Worm (Caenorhabditis elegans) whole organism, L1 larva: ENCODE data around the gene Y54F10BM.20.

ENCODE experiments used
- C04F5.9 ChIP-seq: sonication (generic microtip); optimal IDR thresholded peaks from 2 replicates; lab custom pipeline; 2016; ENCODE audit warnings: missing genetic modification characterization, missing compliant biosample characterization
- C16A3.4 ChIP-seq: fragments of 150-350 bp; optimal IDR thresholded peaks from 2 replicates; lab custom pipeline; 2014; ENCODE audit warnings: missing biosample characterization, missing genetic modification characterization
- F16B12.6 ChIP-seq: fragments of 150-350 bp; optimal IDR thresholded peaks from 2 replicates; lab custom pipeline; 2014; ENCODE audit warnings: missing biosample characterization, missing genetic modification characterization
- Y116A8C.19 ChIP-seq: sonication (generic microtip); optimal IDR thresholded peaks from 2 replicates; lab custom pipeline; 2016; ENCODE audit warnings: missing compliant biosample characterization, missing genetic modification characterization, borderline replicate concordance
- aha-1 ChIP-seq: fragments of 150-350 bp; optimal IDR thresholded peaks from 2 replicates; lab custom pipeline; 2014; ENCODE audit warnings: missing biosample characterization, missing genetic modification characterization
- ceh-88 ChIP-seq: fragments of 200-800 bp; sonication (Bioruptor generic); IDR thresholded peaks from 2 replicates; pipeline ENCODE4 v1.3.6; 2022; ENCODE audit warnings: missing genetic modification characterization, missing compliant biosample characterization
- ceh-90 ChIP-seq: sonication (generic microtip); optimal IDR thresholded peaks from 2 replicates; lab custom pipeline; 2016; ENCODE audit warnings: missing genetic modification characterization, missing compliant biosample characterization
- dsc-1 ChIP-seq: sonication (generic microtip); optimal IDR thresholded peaks from 2 replicates; lab custom pipeline; 2016; ENCODE audit warnings: mild to moderate bottlenecking, missing genetic modification characterization, missing compliant biosample characterization
- egl-27 ChIP-seq, 2 experiments: fragments of 150-350 bp in 1 of 2; sonication (generic microtip); optimal IDR thresholded peaks; 3 replicates each; lab custom pipeline; 2017 to 2018; ENCODE audit warnings: missing biosample characterization in 2 of 2, missing genetic modification characterization in 2 of 2, missing genetic modification reagents in 2 of 2
- elt-2 ChIP-seq: sonication (generic microtip); optimal IDR thresholded peaks from 2 replicates; lab custom pipeline; 2016; ENCODE audit warnings: missing genetic modification characterization, mild to moderate bottlenecking, inconsistent platforms, missing compliant biosample characterization, missing genetic modification reagents
- elt-3 ChIP-seq, 6 experiments: fragments of 150-350 bp in 1 of 6; sonication (generic microtip); optimal IDR thresholded peaks; 2 replicates each; lab custom pipeline; 2017 to 2018; ENCODE audit warnings: missing biosample characterization in 6 of 6, missing genetic modification characterization in 6 of 6, inconsistent platforms in 1 of 6
- ets-5 ChIP-seq: fragments of 200-800 bp; sonication (Bioruptor generic); IDR thresholded peaks from 2 replicates; pipeline ENCODE4 v1.3.6; 2022; ENCODE audit warnings: missing genetic modification characterization, missing compliant biosample characterization
- fkh-4 ChIP-seq: sonication (generic microtip); optimal IDR thresholded peaks from 2 replicates; lab custom pipeline; 2016; ENCODE audit warnings: missing compliant biosample characterization, missing genetic modification characterization, borderline replicate concordance
- grh-1 ChIP-seq: fragments of 200-800 bp; sonication (Bioruptor generic); IDR thresholded peaks from 2 replicates; pipeline ENCODE4 v1.3.6; 2022; ENCODE audit warnings: missing genetic modification reagents, missing genetic modification characterization, missing compliant biosample characterization
- hlh-17 ChIP-seq: fragments of 200-800 bp; sonication (Bioruptor generic); optimal IDR thresholded peaks from 2 replicates; lab custom pipeline; 2018; ENCODE audit warnings: missing genetic modification characterization, mild to moderate bottlenecking, missing compliant biosample characterization, moderate library complexity, borderline replicate concordance
- hpl-2 ChIP-seq: fragments of 150-350 bp; optimal IDR thresholded peaks from 2 replicates; lab custom pipeline; 2014; ENCODE audit warnings: missing biosample characterization, missing genetic modification reagents, missing genetic modification characterization
- jun-1 ChIP-seq: fragments of 150-350 bp; optimal IDR thresholded peaks from 2 replicates; lab custom pipeline; 2014; ENCODE audit warnings: missing biosample characterization, missing genetic modification reagents, missing genetic modification characterization
- lin-14 ChIP-seq: fragments of 200-800 bp; sonication (Bioruptor generic); optimal IDR thresholded peaks from 2 replicates; lab custom pipeline; 2018; ENCODE audit warnings: mild to moderate bottlenecking, missing genetic modification characterization, moderate library complexity, missing compliant biosample characterization
- lin-35 ChIP-seq, 2 experiments: fragments of 150-350 bp; optimal IDR thresholded peaks; 2 replicates each; lab custom pipeline; 2014; ENCODE audit warnings: missing biosample characterization in 2 of 2, missing genetic modification characterization in 2 of 2, missing genetic modification reagents in 2 of 2
- lin-39 ChIP-seq: fragments of 150-350 bp; optimal IDR thresholded peaks from 2 replicates; lab custom pipeline; 2014; ENCODE audit warnings: missing biosample characterization, missing genetic modification reagents, missing genetic modification characterization
- lsy-2 ChIP-seq, 2 experiments: fragments of 150-350 bp; optimal IDR thresholded peaks; 2 replicates each; lab custom pipeline; 2014; ENCODE audit warnings: missing biosample characterization in 2 of 2, missing genetic modification characterization in 2 of 2
- mab-9 ChIP-seq: fragments of 200-800 bp; sonication (Bioruptor generic); IDR thresholded peaks from 2 replicates; pipeline ENCODE4 v1.3.6; 2022; ENCODE audit warnings: missing genetic modification reagents, missing genetic modification characterization, missing compliant biosample characterization
- mdl-1 ChIP-seq, 2 experiments: fragments of 150-350 bp; optimal IDR thresholded peaks; 2 replicates each; lab custom pipeline; 2014 to 2017; ENCODE audit warnings: missing biosample characterization in 2 of 2, missing genetic modification characterization in 2 of 2, inconsistent platforms in 1 of 2
- mef-2 ChIP-seq: fragments of 150-350 bp; optimal IDR thresholded peaks from 2 replicates; lab custom pipeline; 2014; ENCODE audit warnings: missing biosample characterization, missing genetic modification characterization
- mep-1 ChIP-seq: fragments of 150-350 bp; optimal IDR thresholded peaks from 2 replicates; lab custom pipeline; 2014; ENCODE audit warnings: missing biosample characterization, missing genetic modification characterization
- nhr-11 ChIP-seq: fragments of 150-350 bp; optimal IDR thresholded peaks from 2 replicates; lab custom pipeline; 2014; ENCODE audit warnings: missing biosample characterization, missing genetic modification characterization
- nhr-12 ChIP-seq: sonication (generic microtip); optimal IDR thresholded peaks from 2 replicates; lab custom pipeline; 2017; ENCODE audit warnings: missing biosample characterization, missing genetic modification characterization
- nhr-19 ChIP-seq: fragments of 200-800 bp; sonication (Bioruptor generic); conservative IDR thresholded peaks from 2 replicates; pipeline ENCODE4 v1.3.6; 2022; ENCODE audit warnings: missing genetic modification characterization, missing compliant biosample characterization
- nhr-20 ChIP-seq: sonication (generic microtip); optimal IDR thresholded peaks from 2 replicates; lab custom pipeline; 2016; ENCODE audit warnings: mild to moderate bottlenecking, missing genetic modification characterization, missing compliant biosample characterization
- nhr-237 ChIP-seq: fragments of 150-350 bp; optimal IDR thresholded peaks from 2 replicates; lab custom pipeline; 2014; ENCODE audit warnings: missing biosample characterization, missing genetic modification characterization
- nhr-47 ChIP-seq: sonication (generic microtip); optimal IDR thresholded peaks from 2 replicates; lab custom pipeline; 2016; ENCODE audit warnings: mild to moderate bottlenecking, missing genetic modification characterization, moderate library complexity, missing compliant biosample characterization
- nhr-71 ChIP-seq: sonication (generic microtip); optimal IDR thresholded peaks from 2 replicates; lab custom pipeline; 2016; ENCODE audit warnings: mild to moderate bottlenecking, missing genetic modification characterization, moderate library complexity, missing compliant biosample characterization
- nhr-77 ChIP-seq: fragments of 150-350 bp; optimal IDR thresholded peaks from 2 replicates; lab custom pipeline; 2014; ENCODE audit warnings: missing biosample characterization, missing genetic modification characterization
- nhr-84 ChIP-seq: sonication (generic microtip); optimal IDR thresholded peaks from 2 replicates; lab custom pipeline; 2017; ENCODE audit warnings: missing biosample characterization, missing genetic modification characterization
- nhr-85 ChIP-seq: sonication (generic microtip); peaks from one replicate; lab custom pipeline; 2016; ENCODE audit warnings: missing genetic modification characterization, inconsistent platforms, missing compliant biosample characterization
- pax-3 ChIP-seq: fragments of 200-800 bp; sonication (Bioruptor generic); optimal IDR thresholded peaks from 2 replicates; lab custom pipeline; 2018; ENCODE audit warnings: mild to moderate bottlenecking, missing genetic modification characterization, moderate library complexity, missing compliant biosample characterization
- skn-1 ChIP-seq: fragments of 150-350 bp; optimal IDR thresholded peaks from 2 replicates; lab custom pipeline; 2014; ENCODE audit warnings: missing biosample characterization, missing genetic modification characterization
- sptf-1 ChIP-seq: fragments of 150-350 bp; optimal IDR thresholded peaks from 2 replicates; lab custom pipeline; 2014; ENCODE audit warnings: missing biosample characterization, missing genetic modification characterization
- sup-37 ChIP-seq: fragments of 200-800 bp; sonication (Bioruptor generic); optimal IDR thresholded peaks from 2 replicates; lab custom pipeline; 2018; ENCODE audit warnings: mild to moderate bottlenecking, missing genetic modification characterization, missing compliant biosample characterization
- swsn-7 ChIP-seq: sonication (generic microtip); optimal IDR thresholded peaks from 2 replicates; lab custom pipeline; 2016; ENCODE audit warnings: missing genetic modification characterization, missing compliant biosample characterization
- tlp-1 ChIP-seq: fragments of 150-350 bp; optimal IDR thresholded peaks from 2 replicates; lab custom pipeline; 2014; ENCODE audit warnings: missing biosample characterization, missing genetic modification characterization
- unc-130 ChIP-seq: fragments of 150-350 bp; optimal IDR thresholded peaks from 2 replicates; lab custom pipeline; 2017; ENCODE audit warnings: missing biosample characterization, missing genetic modification characterization, inconsistent platforms
- unc-62 ChIP-seq: fragments of 150-350 bp; optimal IDR thresholded peaks from 2 replicates; lab custom pipeline; 2014; ENCODE audit warnings: missing biosample characterization, missing genetic modification reagents, missing genetic modification characterization
- vab-15 ChIP-seq: sonication (generic microtip); optimal IDR thresholded peaks from 2 replicates; lab custom pipeline; 2017; ENCODE audit warnings: missing genotype, mild to moderate bottlenecking, missing genetic modification characterization, missing compliant biosample characterization
- zag-1 ChIP-seq: fragments of 150-350 bp; optimal IDR thresholded peaks from 2 replicates; lab custom pipeline; 2014; ENCODE audit warnings: missing biosample characterization, missing genetic modification characterization
- zip-4 ChIP-seq: fragments of 200-800 bp; sonication (Bioruptor generic); optimal IDR thresholded peaks from 2 replicates; lab custom pipeline; 2018; ENCODE audit warnings: mild to moderate bottlenecking, missing genetic modification characterization, moderate library complexity, missing compliant biosample characterization
- ztf-4 ChIP-seq: fragments of 150-350 bp; optimal IDR thresholded peaks from 2 replicates; lab custom pipeline; 2014; ENCODE audit warnings: missing biosample characterization, missing genetic modification characterization

Y54F10BM.20 gene

ce11 chrIII:2304867-2305266 lies 3.2 kb upstream of the Y54F10BM.20 start, which contains the start of gene Y54F10BM.9 (continued):
- peak; percentile 12 for TF ChIP-seq nhr-20 (tag; lab: Kevin White, UChicago)
- peak; percentile 36 to 52 for TF ChIP-seq lsy-2 (tag; optimal IDR thresholded peaks at IDR 0.05; lab: Kevin White, UChicago)
- no peak for TF ChIP-seq mab-9 (GFP tag; lab: Robert Waterston, UW)
- TF ChIP-seq F16B12.6 (tag; lab: Kevin White, UChicago), result no peak
- no peak for TF ChIP-seq elt-2 (tag; lab: Kevin White, UChicago)
- TF ChIP-seq nhr-77, result no peak
- TF ChIP-seq swsn-7, result peak; percentile 24
- no peak for TF ChIP-seq jun-1 (tag; lab: Kevin White, UChicago)
- TF ChIP-seq unc-130, result no peak
- TF ChIP-seq ceh-90 (tag; lab: Kevin White, UChicago), result no peak
- no peak for TF ChIP-seq ceh-88 (GFP tag; lab: Robert Waterston, UW)
- no peak for TF ChIP-seq ets-5 (GFP tag; lab: Robert Waterston, UW)
- TF ChIP-seq fkh-4 (tag; lab: Kevin White, UChicago), result no peak
- TF ChIP-seq ztf-4 (tag; lab: Kevin White, UChicago), result no peak
- no peak for TF ChIP-seq nhr-237 (tag; lab: Kevin White, UChicago)
- TF ChIP-seq sptf-1 (tag; lab: Kevin White, UChicago), result no peak
- TF ChIP-seq elt-3 (tag; optimal IDR thresholded peaks at IDR 0.05; lab: Kevin White, UChicago), result no peak
- TF ChIP-seq pax-3 (tag; lab: Kevin White, UChicago), result no peak
- peak; percentile 23 for TF ChIP-seq dsc-1 (tag; lab: Kevin White, UChicago)
- TF ChIP-seq lin-35 (GFP tag; optimal IDR thresholded peaks at IDR 0.05; lab: Kevin White, UChicago), result peak; percentile 20 to 55
- TF ChIP-seq skn-1 (tag; lab: Kevin White, UChicago), result no peak
- no peak for TF ChIP-seq nhr-84 (tag; lab: Kevin White, UChicago)
- no peak for TF ChIP-seq nhr-85 (tag; lab: Kevin White, UChicago)
- no peak for TF ChIP-seq Y116A8C.19 (tag; lab: Kevin White, UChicago)
- TF ChIP-seq hpl-2 (GFP tag; lab: Kevin White, UChicago), result no peak
- no peak for TF ChIP-seq unc-62
- TF ChIP-seq tlp-1 (tag; lab: Kevin White, UChicago), result no peak
- no peak for TF ChIP-seq vab-15 (tag; lab: Kevin White, UChicago)
- no peak for TF ChIP-seq grh-1
- TF ChIP-seq sup-37 (GFP tag; lab: Kevin White, UChicago), result no peak
- no peak for TF ChIP-seq C16A3.4 (tag; lab: Kevin White, UChicago)
- TF ChIP-seq zip-4 (GFP tag; lab: Kevin White, UChicago), result no peak
- no peak for TF ChIP-seq nhr-12 (tag; lab: Kevin White, UChicago)
- TF ChIP-seq mep-1 (tag; lab: Kevin White, UChicago), result no peak
- TF ChIP-seq aha-1, result no peak
- TF ChIP-seq zag-1 (tag; lab: Kevin White, UChicago), result no peak
- TF ChIP-seq hlh-17 (GFP tag; lab: Kevin White, UChicago), result no peak
- no peak for TF ChIP-seq nhr-47 (tag; lab: Kevin White, UChicago)
- no peak for TF ChIP-seq mdl-1 (tag; optimal IDR thresholded peaks at IDR 0.05; lab: Kevin White, UChicago)
- TF ChIP-seq mef-2 (tag; lab: Kevin White, UChicago), result no peak
- TF ChIP-seq lin-14, result no peak
- TF ChIP-seq nhr-71 (tag; lab: Kevin White, UChicago), result no peak
- no peak for TF ChIP-seq nhr-11 (tag; lab: Kevin White, UChicago)
- TF ChIP-seq C04F5.9 (tag; lab: Kevin White, UChicago), result no peak
- TF ChIP-seq egl-27 (tag; optimal IDR thresholded peaks at IDR 0.05; lab: Kevin White, UChicago), result no peak
- no peak for TF ChIP-seq lin-39
- TF ChIP-seq nhr-19 (GFP tag; lab: Robert Waterston, UW), result no peak
